Fruit fly (Drosophila melanogaster): Measurements from ENCODE around the gene orion.

The orion gene

dm6 chrX:7930236-7931027 lies 16.3 kb downstream of the orion start:
- TF ChIP-seq sage (GFP tag; optimal IDR thresholded peaks at IDR 0.05) = no peak
- TF ChIP-seq sv (GFP tag; optimal IDR thresholded peaks at IDR 0.05) = no peak
- TF ChIP-seq dl (GFP tag; optimal IDR thresholded peaks at IDR 0.05; ENCODE audit: insufficient read depth in 1 of 2, partially characterized antibody in 2 of 2) = peak; percentile 10 to 64
- no peak for TF ChIP-seq br (GFP tag; optimal IDR thresholded peaks at IDR 0.05)
- no peak for TF ChIP-seq HLH106 (tag; optimal IDR thresholded peaks at IDR 0.05)
- peak; percentile 47 for TF ChIP-seq Dif (GFP tag; optimal IDR thresholded peaks at IDR 0.05; ENCODE audit: partially characterized antibody)
- TF ChIP-seq CrebA (GFP tag; optimal IDR thresholded peaks at IDR 0.05; ENCODE audit: borderline replicate concordance) = no peak
- no peak for TF ChIP-seq Rel (GFP tag; optimal IDR thresholded peaks at IDR 0.05)
- no peak for TF ChIP-seq Rel (tag; optimal IDR thresholded peaks at IDR 0.05)
- no peak for TF ChIP-seq GATAd (GFP tag; optimal IDR thresholded peaks at IDR 0.05)
- TF ChIP-seq dsf (GFP tag; optimal IDR thresholded peaks at IDR 0.05; ENCODE audit: borderline replicate concordance) = no peak
- TF ChIP-seq Hnf4 (GFP tag; optimal IDR thresholded peaks at IDR 0.05) = peak; percentile 2
- no peak for TF ChIP-seq h (GFP tag; optimal IDR thresholded peaks at IDR 0.05)

dm6 chrX:7924913-7925312 lies 21.8 kb downstream of the orion start:
- no peak for TF ChIP-seq GATAd (GFP tag; optimal IDR thresholded peaks at IDR 0.05)

dm6 chrX:7923063-7923462 lies 23.6 kb downstream of the orion start:
- no peak for TF ChIP-seq Hnf4 (GFP tag; optimal IDR thresholded peaks at IDR 0.05)
- peak; percentile 56 for TF ChIP-seq N (GFP tag; optimal IDR thresholded peaks at IDR 0.05)

- TF ChIP-seq fru (GFP tag; optimal IDR thresholded peaks at IDR 0.05) = peak; percentile 85
- TF ChIP-seq rgr (GFP tag; optimal IDR thresholded peaks at IDR 0.05) = peak; percentile 81
- TF ChIP-seq Dfd (GFP tag; optimal IDR thresholded peaks at IDR 0.05) = no peak
- TF ChIP-seq brk (GFP tag; optimal IDR thresholded peaks at IDR 0.05) = no peak
- TF ChIP-seq CG9705 (GFP tag; optimal IDR thresholded peaks at IDR 0.05) = peak; percentile 62
- TF ChIP-seq ey (GFP tag; optimal IDR thresholded peaks at IDR 0.05) = peak; percentile 77
- TF ChIP-seq sage (GFP tag; optimal IDR thresholded peaks at IDR 0.05) = no peak
- peak; percentile 79 for TF ChIP-seq GATAd (GFP tag; optimal IDR thresholded peaks at IDR 0.05)
- TF ChIP-seq h (GFP tag; optimal IDR thresholded peaks at IDR 0.05) = peak; percentile 86
- no peak for TF ChIP-seq Myc (optimal IDR thresholded peaks at IDR 0.05)
- peak in 1 of 2 experiments; percentile 87 for TF ChIP-seq foxo (GFP tag; optimal IDR thresholded peaks at IDR 0.05)
- peak; percentile 70 for TF ChIP-seq psq (GFP tag; optimal IDR thresholded peaks at IDR 0.05)
- no peak for TF ChIP-seq Vsx2 (GFP tag; optimal IDR thresholded peaks at IDR 0.05; ENCODE audit: partially characterized antibody)
- TF ChIP-seq CG32264 (GFP tag; optimal IDR thresholded peaks at IDR 0.05) = peak; percentile 28
- peak; percentile 93 for TF ChIP-seq Jra (GFP tag; optimal IDR thresholded peaks at IDR 0.05)
- no peak for TF ChIP-seq lola (GFP tag; optimal IDR thresholded peaks at IDR 0.05)
- no peak for TF ChIP-seq Hr78 (GFP tag; optimal IDR thresholded peaks at IDR 0.05)
- no peak for TF ChIP-seq usp (GFP tag; optimal IDR thresholded peaks at IDR 0.05)
- TF ChIP-seq sv (GFP tag; optimal IDR thresholded peaks at IDR 0.05) = peak; percentile 67
- peak; percentile 3 for TF ChIP-seq Mio (GFP tag; optimal IDR thresholded peaks at IDR 0.05)
- TF ChIP-seq pan (optimal IDR thresholded peaks at IDR 0.05) = no peak
- TF ChIP-seq OdsH (GFP tag; optimal IDR thresholded peaks at IDR 0.05) = peak; percentile 70
- no peak for TF ChIP-seq Abd-B (GFP tag; optimal IDR thresholded peaks at IDR 0.05)
- peak; percentile 92 for TF ChIP-seq Hnf4 (GFP tag; optimal IDR thresholded peaks at IDR 0.05)
- no peak for TF ChIP-seq Rel (GFP tag; optimal IDR thresholded peaks at IDR 0.05)
- peak; percentile 48 for TF ChIP-seq Rel (tag; optimal IDR thresholded peaks at IDR 0.05)
- no peak for TF ChIP-seq Dif (GFP tag; optimal IDR thresholded peaks at IDR 0.05; ENCODE audit: partially characterized antibody)
- TF ChIP-seq Sp1 (GFP tag; optimal IDR thresholded peaks at IDR 0.05) = no peak
- peak; percentile 76 for TF ChIP-seq HLH106 (tag; optimal IDR thresholded peaks at IDR 0.05)
Measured at dm6 chrX:7920081-7920688, 26.5 kb downstream of the orion start, which contains the start of the genes hdm and Ykt6. Gene hdm, minus strand, starts transcription at chrX:7920131. Gene Ykt6, plus strand, starts transcription at chrX:7920409.

Data from whole organism, wandering third instar larva.